Fruit fly (Drosophila melanogaster): Measurements from ENCODE around the gene CG13285.

CG13285 gene

dm6 chr3L:5535659-5536058 is at the start of gene CG13285:
Gene CG13285, minus strand, starts transcription at chr3L:5535759.
- TF ChIP-seq Hr78 (GFP tag; optimal IDR thresholded peaks at IDR 0.05) (no peak), Hnf4 (GFP tag; optimal IDR thresholded peaks at IDR 0.05) (no peak), Jra (GFP tag; optimal IDR thresholded peaks at IDR 0.05) (no peak), dl (GFP tag; optimal IDR thresholded peaks at IDR 0.05; ENCODE audit: insufficient read depth in 1 of 2, partially characterized antibody in 2 of 2) (no peak), tai (GFP tag; optimal IDR thresholded peaks at IDR 0.05) (no peak), brk (GFP tag; optimal IDR thresholded peaks at IDR 0.05) (no peak), CG32264 (GFP tag; optimal IDR thresholded peaks at IDR 0.05) (no peak), lola (GFP tag; optimal IDR thresholded peaks at IDR 0.05) (no peak), HLH106 (tag; optimal IDR thresholded peaks at IDR 0.05) (no peak), N (GFP tag; optimal IDR thresholded peaks at IDR 0.05) (no peak), CrebA (GFP tag; optimal IDR thresholded peaks at IDR 0.05; ENCODE audit: borderline replicate concordance) (no peak)

dm6 chr3L:5583295-5583707 is 47.7 kb upstream of the CG13285 start:
- peak; percentile 85 for TF ChIP-seq ey (GFP tag; optimal IDR thresholded peaks at IDR 0.05)
- TF ChIP-seq HLH106 (tag; optimal IDR thresholded peaks at IDR 0.05), result peak; percentile 86
- TF ChIP-seq sv (GFP tag; optimal IDR thresholded peaks at IDR 0.05), result peak; percentile 74
- peak; percentile 52 for TF ChIP-seq psq (GFP tag; optimal IDR thresholded peaks at IDR 0.05)
- peak; percentile 65 for TF ChIP-seq Hr83 (GFP tag; optimal IDR thresholded peaks at IDR 0.05; ENCODE audit: poor library complexity, severe bottlenecking)
- TF ChIP-seq Jra (GFP tag; optimal IDR thresholded peaks at IDR 0.05), result no peak
- TF ChIP-seq GATAd (GFP tag; optimal IDR thresholded peaks at IDR 0.05), result peak; percentile 61
- TF ChIP-seq CG9705 (GFP tag; optimal IDR thresholded peaks at IDR 0.05), result peak; percentile 73
- no peak for TF ChIP-seq CrebA (GFP tag; optimal IDR thresholded peaks at IDR 0.05; ENCODE audit: borderline replicate concordance)
- TF ChIP-seq br (GFP tag; optimal IDR thresholded peaks at IDR 0.05), result no peak
- TF ChIP-seq Dfd (GFP tag; optimal IDR thresholded peaks at IDR 0.05), result no peak
- TF ChIP-seq Sp1 (GFP tag; optimal IDR thresholded peaks at IDR 0.05), result no peak
- TF ChIP-seq h (GFP tag; optimal IDR thresholded peaks at IDR 0.05), result no peak
- TF ChIP-seq usp (GFP tag; optimal IDR thresholded peaks at IDR 0.05), result no peak
- TF ChIP-seq rgr (GFP tag; optimal IDR thresholded peaks at IDR 0.05), result peak; percentile 77
- TF ChIP-seq CG32264 (GFP tag; optimal IDR thresholded peaks at IDR 0.05), result peak; percentile 64
- TF ChIP-seq tai (GFP tag; optimal IDR thresholded peaks at IDR 0.05), result no peak
- no peak for TF ChIP-seq brk (GFP tag; optimal IDR thresholded peaks at IDR 0.05)
- no peak for TF ChIP-seq dl (GFP tag; optimal IDR thresholded peaks at IDR 0.05; ENCODE audit: insufficient read depth in 1 of 2, partially characterized antibody in 2 of 2)
- TF ChIP-seq foxo (GFP tag; optimal IDR thresholded peaks at IDR 0.05), result peak in 1 of 2 experiments; percentile 7
- TF ChIP-seq fru (GFP tag; optimal IDR thresholded peaks at IDR 0.05), result peak; percentile 81
- TF ChIP-seq Hnf4 (GFP tag; optimal IDR thresholded peaks at IDR 0.05), result no peak

- no peak for TF ChIP-seq rgr (GFP tag; optimal IDR thresholded peaks at IDR 0.05)
- TF ChIP-seq jim (GFP tag; optimal IDR thresholded peaks at IDR 0.05), result no peak
- TF ChIP-seq tai (GFP tag; optimal IDR thresholded peaks at IDR 0.05), result no peak
- no peak for TF ChIP-seq dmrt93B (GFP tag; optimal IDR thresholded peaks at IDR 0.05)
- TF ChIP-seq br (GFP tag; optimal IDR thresholded peaks at IDR 0.05), result no peak
- no peak for TF ChIP-seq usp (GFP tag; optimal IDR thresholded peaks at IDR 0.05)
Measured at dm6 chr3L:5581542-5581941, 46.0 kb upstream of the CG13285 start.

dm6 chr3L:5580490-5581116 is 45.0 kb upstream of the CG13285 start:
- TF ChIP-seq pan (optimal IDR thresholded peaks at IDR 0.05), result no peak
- no peak for TF ChIP-seq lola (GFP tag; optimal IDR thresholded peaks at IDR 0.05)
- no peak for TF ChIP-seq Sp1 (GFP tag; optimal IDR thresholded peaks at IDR 0.05)
- no peak for TF ChIP-seq Rel (GFP tag; optimal IDR thresholded peaks at IDR 0.05)
- TF ChIP-seq Rel (tag; optimal IDR thresholded peaks at IDR 0.05), result peak; percentile 82

- TF ChIP-seq dsf (GFP tag; optimal IDR thresholded peaks at IDR 0.05; ENCODE audit: borderline replicate concordance), result no peak
- peak; percentile 20 for TF ChIP-seq Sp1 (GFP tag; optimal IDR thresholded peaks at IDR 0.05)
- TF ChIP-seq fru (GFP tag; optimal IDR thresholded peaks at IDR 0.05), result peak; percentile 5
Measured at dm6 chr3L:5579762-5580161, 44.2 kb upstream of the CG13285 start.

Data from whole organism, wandering third instar larva.